Fruit fly (Drosophila melanogaster) whole organism, embryonic: ENCODE results near the gene CG11267.

Experiments used
- ATbp ChIP-seq: fragments of 200-800 bp; sonication (Bioruptor generic); optimal IDR thresholded peaks from 2 replicates; lab custom pipeline; 2017; ENCODE audit warnings: missing biosample characterization, mild to moderate bottlenecking, missing genetic modification characterization, missing genetic modification reagents
- Ada2b ChIP-seq: fragments of 200-800 bp; sonication (Bioruptor generic); IDR thresholded peaks from 2 replicates; pipeline ENCODE4 v1.3.6; 2022; ENCODE audit warnings: missing biosample characterization, missing genetic modification characterization
- CG10147 ChIP-seq: fragments of 200-800 bp; sonication (Bioruptor generic); optimal IDR thresholded peaks from 2 replicates; lab custom pipeline; 2019; ENCODE audit warnings: missing biosample characterization, mild to moderate bottlenecking, missing genetic modification characterization, moderate library complexity
- CG10979 ChIP-seq: fragments of 200-800 bp; sonication (Bioruptor generic); optimal IDR thresholded peaks from 2 replicates; lab custom pipeline; 2018; ENCODE audit warnings: missing biosample characterization, mild to moderate bottlenecking, missing genetic modification characterization, moderate library complexity
- CG11093 ChIP-seq: fragments of 200-800 bp; sonication (Bioruptor generic); IDR thresholded peaks from 3 replicates; pipeline ENCODE4 v1.3.6; 2022; ENCODE audit warnings: missing biosample characterization, missing genetic modification characterization
- CG11398 ChIP-seq: fragments of 200-800 bp; sonication (Bioruptor generic); optimal IDR thresholded peaks from 2 replicates; lab custom pipeline; 2016; ENCODE audit warnings: missing biosample characterization, missing genetic modification characterization
- CG13894 ChIP-seq: fragments of 200-800 bp; sonication (Bioruptor generic); optimal IDR thresholded peaks from 3 replicates; lab custom pipeline; 2018; ENCODE audit warnings: missing biosample characterization, mild to moderate bottlenecking, missing genetic modification characterization, moderate library complexity
- CG14441 ChIP-seq: fragments of 200-800 bp; sonication (Bioruptor generic); IDR thresholded peaks from 2 replicates; pipeline ENCODE4 v1.3.6; 2022; ENCODE audit warnings: missing biosample characterization, missing genetic modification characterization
- CG15514 ChIP-seq: fragments of 200-800 bp; sonication (Bioruptor generic); optimal IDR thresholded peaks from 3 replicates; lab custom pipeline; 2017; ENCODE audit warnings: missing biosample characterization, missing genetic modification characterization, mild to moderate bottlenecking, moderate library complexity, missing genetic modification reagents
- CG1603 ChIP-seq: fragments of 200-800 bp; sonication (Bioruptor generic); optimal IDR thresholded peaks from 2 replicates; lab custom pipeline; 2019; ENCODE audit warnings: missing biosample characterization, mild to moderate bottlenecking, missing genetic modification characterization, moderate library complexity
- CG17186 ChIP-seq: fragments of 200-800 bp; sonication (Bioruptor generic); optimal IDR thresholded peaks from 3 replicates; lab custom pipeline; 2017; ENCODE audit warnings: missing biosample characterization, missing genetic modification reagents, missing genetic modification characterization
- CG17385 ChIP-seq: fragments of 200-800 bp; sonication (Bioruptor generic); optimal IDR thresholded peaks from 3 replicates; lab custom pipeline; 2018; ENCODE audit warnings: missing biosample characterization, mild to moderate bottlenecking, missing genetic modification characterization
- CG2712 ChIP-seq: fragments of 200-800 bp; optimal IDR thresholded peaks from 3 replicates; lab custom pipeline; 2019; ENCODE audit warnings: missing biosample characterization, mild to moderate bottlenecking, missing genetic modification characterization, moderate library complexity
- CG30020 ChIP-seq: fragments of 200-800 bp; optimal IDR thresholded peaks from 2 replicates; lab custom pipeline; 2019; ENCODE audit warnings: missing biosample characterization, mild to moderate bottlenecking, missing genetic modification characterization, moderate library complexity
- CG32767 ChIP-seq: fragments of 200-800 bp; sonication (Bioruptor generic); IDR thresholded peaks from 2 replicates; pipeline ENCODE4 v1.3.6; 2022; ENCODE audit warnings: missing biosample characterization, missing genetic modification characterization
- CG34224 ChIP-seq: fragments of 200-800 bp; sonication (Bioruptor generic); IDR thresholded peaks from 3 replicates; pipeline ENCODE4 v1.3.6; 2022; ENCODE audit warnings: missing biosample characterization, missing genetic modification characterization; ENCODE audit not compliant: partially characterized antibody
- CG34376 ChIP-seq: fragments of 200-800 bp; sonication (Bioruptor generic); optimal IDR thresholded peaks from 2 replicates; lab custom pipeline; 2018; ENCODE audit warnings: missing biosample characterization, mild to moderate bottlenecking, missing genetic modification characterization
- CG34422 ChIP-seq: fragments of 200-800 bp; sonication (Bioruptor generic); IDR thresholded peaks from 3 replicates; pipeline ENCODE4 v1.3.6; 2022; ENCODE audit warnings: missing biosample characterization, missing genetic modification characterization
- CG42726 ChIP-seq: fragments of 200-800 bp; sonication (Bioruptor generic); IDR thresholded peaks from 2 replicates; pipeline ENCODE4 v1.3.6; 2022; ENCODE audit warnings: missing biosample characterization, missing genetic modification characterization; ENCODE audit not compliant: partially characterized antibody
- CG6272 ChIP-seq: fragments of 200-800 bp; sonication (Bioruptor generic); IDR thresholded peaks from 2 replicates; pipeline ENCODE4 v1.3.6; 2022; ENCODE audit warnings: missing biosample characterization, missing genetic modification characterization
- CG6854 ChIP-seq: fragments of 200-800 bp; sonication (Bioruptor generic); optimal IDR thresholded peaks from 3 replicates; lab custom pipeline; 2017; ENCODE audit warnings: missing biosample characterization, mild to moderate bottlenecking, missing genetic modification characterization
- CG7745 ChIP-seq: fragments of 200-800 bp; sonication (Bioruptor generic); optimal IDR thresholded peaks from 2 replicates; lab custom pipeline; 2018; ENCODE audit warnings: missing biosample characterization, mild to moderate bottlenecking, missing genetic modification characterization, moderate library complexity
- CG9215 ChIP-seq: fragments of 200-800 bp; sonication (Bioruptor generic); IDR thresholded peaks from 2 replicates; pipeline ENCODE4 v1.3.6; 2022; ENCODE audit warnings: missing biosample characterization, missing genetic modification characterization
- Camta ChIP-seq: fragments of 200-800 bp; sonication (Bioruptor generic); optimal IDR thresholded peaks from 2 replicates; lab custom pipeline; 2016; ENCODE audit warnings: missing biosample characterization, missing genetic modification characterization
- Dad ChIP-seq: fragments of 200-800 bp; sonication (Bioruptor generic); optimal IDR thresholded peaks from 3 replicates; lab custom pipeline; 2016; ENCODE audit warnings: missing biosample characterization, missing genetic modification characterization
- Dref ChIP-seq: fragments of 200-800 bp; sonication (Bioruptor generic); IDR thresholded peaks from 2 replicates; pipeline ENCODE4 v1.3.6; 2022; ENCODE audit warnings: missing biosample characterization, missing genetic modification characterization
- HLH4C ChIP-seq: fragments of 200-800 bp; sonication (Bioruptor generic); IDR thresholded peaks from 3 replicates; pipeline ENCODE4 v1.3.6; 2022; ENCODE audit warnings: missing biosample characterization, missing genetic modification characterization; ENCODE audit not compliant: partially characterized antibody
- MESR4 ChIP-seq: fragments of 200-800 bp; sonication (Bioruptor generic); optimal IDR thresholded peaks from 2 replicates; lab custom pipeline; 2018; ENCODE audit warnings: missing biosample characterization, mild to moderate bottlenecking, missing genetic modification characterization, moderate library complexity
- Med ChIP-seq: fragments of 200-800 bp; sonication (Bioruptor generic); peaks from one replicate; lab custom pipeline; 2016; ENCODE audit warnings: missing biosample characterization, missing genetic modification characterization, mild to moderate bottlenecking, inconsistent platforms, moderate library complexity
- Oli ChIP-seq: fragments of 200-800 bp; sonication (Bioruptor generic); optimal IDR thresholded peaks from 2 replicates; lab custom pipeline; 2018; ENCODE audit warnings: missing biosample characterization, mild to moderate bottlenecking, missing genetic modification characterization, moderate library complexity
- Spps ChIP-seq: fragments of 200-800 bp; sonication (Bioruptor generic); optimal IDR thresholded peaks from 2 replicates; lab custom pipeline; 2018; ENCODE audit warnings: missing biosample characterization, mild to moderate bottlenecking, missing genetic modification characterization
- Xbp1 ChIP-seq: fragments of 200-800 bp; sonication (Bioruptor generic); optimal IDR thresholded peaks from 3 replicates; lab custom pipeline; 2016; ENCODE audit warnings: missing biosample characterization, mild to moderate bottlenecking, missing genetic modification characterization
- ab ChIP-seq: fragments of 200-800 bp; sonication (Bioruptor generic); optimal IDR thresholded peaks from 2 replicates; lab custom pipeline; 2016; ENCODE audit warnings: missing biosample characterization, missing genetic modification characterization
- abd-A ChIP-seq: fragments of 200-800 bp; sonication (Bioruptor generic); optimal IDR thresholded peaks from 3 replicates; lab custom pipeline; 2019; ENCODE audit warnings: missing biosample characterization, mild to moderate bottlenecking, missing genetic modification characterization, moderate library complexity
- chinmo ChIP-seq: fragments of 200-800 bp; sonication (Bioruptor generic); IDR thresholded peaks from 4 replicates; pipeline ENCODE4 v1.3.6; 2022; ENCODE audit warnings: missing biosample characterization, missing genetic modification characterization; ENCODE audit not compliant: partially characterized antibody
- gcm ChIP-seq: fragments of 200-800 bp; sonication (Bioruptor generic); optimal IDR thresholded peaks from 2 replicates; lab custom pipeline; 2019; ENCODE audit warnings: missing biosample characterization, mild to moderate bottlenecking, missing genetic modification characterization, moderate library complexity
- grn ChIP-seq: fragments of 200-800 bp; sonication (Bioruptor generic); optimal IDR thresholded peaks from 3 replicates; lab custom pipeline; 2017; ENCODE audit warnings: missing biosample characterization, missing genetic modification characterization
- hbn ChIP-seq: fragments of 200-800 bp; sonication (Bioruptor generic); IDR thresholded peaks from 2 replicates; pipeline ENCODE4 v1.3.6; 2022; ENCODE audit warnings: missing biosample characterization, missing genetic modification characterization; ENCODE audit not compliant: partially characterized antibody
- mam ChIP-seq: fragments of 200-800 bp; sonication (Bioruptor generic); optimal IDR thresholded peaks from 3 replicates; lab custom pipeline; 2016; ENCODE audit warnings: missing biosample characterization, missing genetic modification characterization
- otp ChIP-seq: fragments of 200-800 bp; sonication (Bioruptor generic); IDR thresholded peaks from 3 replicates; pipeline ENCODE4, ENCODE4 v1.3.6; 2022; ENCODE audit warnings: missing biosample characterization, missing genetic modification characterization
- pho ChIP-seq: fragments of 200-800 bp; sonication (Bioruptor generic); optimal IDR thresholded peaks from 2 replicates; lab custom pipeline; 2016; ENCODE audit warnings: missing biosample characterization, missing genetic modification characterization
- sens ChIP-seq: fragments of 200-800 bp; sonication (Bioruptor generic); peaks from one replicate; lab custom pipeline; 2016; ENCODE audit warnings: missing biosample characterization, missing genetic modification characterization
- sens-2 ChIP-seq: fragments of 200-800 bp; sonication (Bioruptor generic); IDR thresholded peaks from 2 replicates; pipeline ENCODE4 v1.3.6; 2022; ENCODE audit warnings: missing biosample characterization, missing genetic modification characterization
- seq ChIP-seq: fragments of 200-800 bp; sonication (Bioruptor generic); IDR thresholded peaks from 2 replicates; pipeline ENCODE4 v1.3.6; 2022; ENCODE audit warnings: missing biosample characterization, missing genetic modification characterization
- shn ChIP-seq: fragments of 200-800 bp; sonication (Bioruptor generic); optimal IDR thresholded peaks from 3 replicates; lab custom pipeline; 2016; ENCODE audit warnings: missing biosample characterization, missing genetic modification characterization
- sr ChIP-seq: fragments of 200-800 bp; sonication (Bioruptor generic); IDR thresholded peaks from 3 replicates; pipeline ENCODE4 v1.3.6; 2022; ENCODE audit warnings: missing biosample characterization, missing genetic modification characterization
- trem ChIP-seq: fragments of 200-800 bp; optimal IDR thresholded peaks from 3 replicates; lab custom pipeline; 2019; ENCODE audit warnings: missing biosample characterization, mild to moderate bottlenecking, missing genetic modification characterization, moderate library complexity
- twi ChIP-seq: fragments of 200-800 bp; optimal IDR thresholded peaks from 2 replicates; lab custom pipeline; 2019; ENCODE audit warnings: missing biosample characterization, mild to moderate bottlenecking, missing genetic modification characterization, moderate library complexity
- unc-4 ChIP-seq: fragments of 200-800 bp; sonication (Bioruptor generic); IDR thresholded peaks from 2 replicates; pipeline ENCODE4 v1.3.6; 2022; ENCODE audit warnings: missing biosample characterization, missing genetic modification characterization; ENCODE audit not compliant: partially characterized antibody
- unpg ChIP-seq: fragments of 200-800 bp; sonication (Bioruptor generic); optimal IDR thresholded peaks from 3 replicates; lab custom pipeline; 2018; ENCODE audit warnings: missing biosample characterization, mild to moderate bottlenecking, missing genetic modification characterization, moderate library complexity

Gene CG11267

dm6 chr3L:13044335-13044814, 28.5 kb downstream of the CG11267 start, which contains the start of gene Syx13 (continued):
- TF ChIP-seq hbn (peak; percentile 73), Dref (peak; percentile 94), abd-A (tag; lab: Kevin White, UChicago) (no peak), CG10979 (tag; lab: Kevin White, UChicago) (peak; percentile 11), CG34422 (GFP tag; lab: Robert Waterston, UW) (peak; percentile 86), ab (GFP tag; lab: Kevin White, UChicago) (no peak), CG2712 (tag; lab: Kevin White, UChicago) (peak; percentile 41), Camta (GFP tag; lab: Kevin White, UChicago) (no peak), gcm (peak; percentile 73), Oli (tag; lab: Kevin White, UChicago) (no peak), CG9215 (GFP tag; lab: Robert Waterston, UW) (no peak), Med (GFP tag; lab: Kevin White, UChicago) (peak; percentile 79), sens (GFP tag; lab: Kevin White, UChicago) (peak; percentile 25), CG6854 (GFP tag; lab: Kevin White, UChicago) (no peak), CG17385 (GFP tag; lab: Kevin White, UChicago) (peak; percentile 68), CG15514 (peak; percentile 68), CG11093 (GFP tag; lab: Robert Waterston, UW) (no peak), CG17186 (GFP tag; lab: Kevin White, UChicago) (peak; percentile 65), CG32767 (0 out of 2 replicates have a peak, but pooled peaks have one; percentile 22), Dad (GFP tag; lab: Kevin White, UChicago) (no peak), HLH4C (GFP tag; lab: Robert Waterston, UW) (peak; percentile 81), sens-2 (no peak), CG30020 (tag; lab: Kevin White, UChicago) (peak; percentile 23), CG10147 (GFP tag; lab: Kevin White, UChicago) (peak; percentile 55), CG42726 (GFP tag; lab: Robert Waterston, UW) (peak; percentile 77), shn (no peak), CG34376 (GFP tag; lab: Kevin White, UChicago) (peak; percentile 75), grn (GFP tag; lab: Kevin White, UChicago) (no peak), unc-4 (peak; percentile 78), CG34224 (GFP tag; lab: Robert Waterston, UW) (peak; percentile 61; the same call in 2 of the 3 replicates), CG1603 (tag; lab: Kevin White, UChicago) (peak; percentile 68), MESR4 (GFP tag; lab: Kevin White, UChicago) (peak; percentile 92), CG11398 (GFP tag; lab: Kevin White, UChicago) (no peak), CG14441 (peak; percentile 8; the same call in 1 of the 2 replicates), otp (GFP tag; lab: Robert Waterston, UW) (no peak), sr (GFP tag; lab: Robert Waterston, UW) (peak; percentile 59; the same call in 1 of the 3 replicates), twi (tag; lab: Kevin White, UChicago) (peak; percentile 60), CG6272 (GFP tag; lab: Robert Waterston, UW) (0 out of 2 replicates have a peak, but pooled peaks have one; percentile 18), Xbp1 (no peak), seq (GFP tag; lab: Robert Waterston, UW) (0 out of 2 replicates have a peak, but pooled peaks have one; percentile 43), Spps (tag; lab: Kevin White, UChicago) (peak; percentile 5), trem (peak; percentile 75), chinmo (GFP tag; lab: Robert Waterston, UW) (peak; percentile 99), Ada2b (no peak), CG7745 (tag; lab: Kevin White, UChicago) (no peak), pho (GFP tag; lab: Kevin White, UChicago) (no peak), ATbp (no peak), unpg (GFP tag; lab: Kevin White, UChicago) (no peak), CG13894 (tag; lab: Kevin White, UChicago) (peak; percentile 40), mam (no peak)
